Worm (Caenorhabditis elegans) whole organism, young adult: ENCODE measurements around the gene H01M10.1.

Experiments
- F49E8.2 ChIP-seq: sonication (generic microtip); optimal IDR thresholded peaks from 3 replicates; lab custom pipeline; 2017; ENCODE audit warnings: missing genetic modification characterization, mild to moderate bottlenecking, missing compliant biosample characterization, antibody characterized with exemption, moderate library complexity; ENCODE audit not compliant: insufficient read depth
- K12H6.12 ChIP-seq: fragments of 200-800 bp; sonication (Bioruptor generic); optimal IDR thresholded peaks from 2 replicates; lab custom pipeline; 2018; ENCODE audit warnings: mild to moderate bottlenecking, missing genetic modification characterization, missing compliant biosample characterization
- him-1 ChIP-seq: sonication (generic microtip); optimal IDR thresholded peaks from 2 replicates; lab custom pipeline; 2016; ENCODE audit warnings: missing genotype, missing genetic modification reagents, missing genetic modification characterization, missing compliant biosample characterization
- hrde-1 ChIP-seq: sonication (generic microtip); optimal IDR thresholded peaks from 2 replicates; lab custom pipeline; 2016; ENCODE audit warnings: missing genetic modification characterization, mild to moderate bottlenecking, missing compliant biosample characterization, moderate library complexity, missing genotype, missing genetic modification reagents, borderline replicate concordance
- lin-54 ChIP-seq: fragments of 200-800 bp; sonication (Bioruptor generic); optimal IDR thresholded peaks from 2 replicates; lab custom pipeline; 2018; ENCODE audit warnings: mild to moderate bottlenecking, missing genetic modification characterization, missing compliant biosample characterization
- lsl-1 ChIP-seq: fragments of 200-800 bp; sonication (Bioruptor generic); optimal IDR thresholded peaks from 2 replicates; lab custom pipeline; 2018; ENCODE audit warnings: mild to moderate bottlenecking, missing genetic modification characterization, moderate library complexity, missing compliant biosample characterization
- mcd-1 ChIP-seq: fragments of 200-800 bp; sonication (Bioruptor generic); IDR thresholded peaks from 2 replicates; pipeline ENCODE4 v1.3.6; 2022; ENCODE audit warnings: missing genetic modification reagents, missing genetic modification characterization, missing compliant biosample characterization
- snpc-1.1 ChIP-seq: sonication (generic microtip); optimal IDR thresholded peaks from 2 replicates; lab custom pipeline; 2017; ENCODE audit warnings: missing genetic modification characterization, mild to moderate bottlenecking, missing compliant biosample characterization, antibody characterized with exemption, moderate library complexity, missing genotype, missing genetic modification reagents; ENCODE audit not compliant: insufficient read depth
- snpc-1.3 ChIP-seq: sonication (generic microtip); optimal IDR thresholded peaks from 2 replicates; lab custom pipeline; 2017; ENCODE audit warnings: missing genetic modification characterization, mild to moderate bottlenecking, missing compliant biosample characterization, antibody characterized with exemption, moderate library complexity, missing genotype, missing genetic modification reagents; ENCODE audit not compliant: insufficient read depth
- somi-1 ChIP-seq: fragments of 200-800 bp; sonication (Bioruptor generic); optimal IDR thresholded peaks from 2 replicates; lab custom pipeline; 2018; ENCODE audit warnings: mild to moderate bottlenecking, missing genetic modification characterization, missing compliant biosample characterization
- unc-130 ChIP-seq: sonication (generic microtip); optimal IDR thresholded peaks from 2 replicates; lab custom pipeline; 2016; ENCODE audit warnings: missing genetic modification reagents, missing genetic modification characterization, missing compliant biosample characterization
- ztf-22 ChIP-seq: fragments of 200-800 bp; sonication (Bioruptor generic); optimal IDR thresholded peaks from 2 replicates; lab custom pipeline; 2018; ENCODE audit warnings: mild to moderate bottlenecking, missing genetic modification characterization, moderate library complexity, missing compliant biosample characterization

DNA sequence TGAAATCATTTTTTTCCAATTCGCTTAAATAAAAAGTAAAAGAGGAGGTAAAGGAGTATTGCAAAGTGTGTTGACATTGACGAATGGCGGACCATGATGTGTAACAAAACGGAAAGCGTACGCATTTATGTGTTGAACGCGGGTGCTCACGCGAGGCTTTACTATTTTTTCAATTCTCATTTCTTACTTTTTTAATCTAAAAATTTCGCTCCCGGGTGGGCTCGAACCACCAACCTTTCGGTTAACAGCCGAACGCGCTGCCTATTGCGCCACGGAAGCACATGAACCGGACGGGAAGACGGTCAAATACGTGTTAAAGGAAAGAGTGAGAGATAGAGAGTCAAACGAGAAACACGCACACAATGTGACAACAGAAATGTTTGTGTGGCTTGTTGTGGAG is 31.1 kb downstream of the H01M10.1 start:
- TF ChIP-seq snpc-1.3 (tag; lab: Kevin White, UChicago) (peak; percentile 18), somi-1 (GFP tag; lab: Kevin White, UChicago) (peak; percentile 29), him-1 (tag; lab: Kevin White, UChicago) (peak; percentile 86), K12H6.12 (peak; percentile 44), hrde-1 (tag; lab: Kevin White, UChicago) (peak; percentile 68), lin-54 (GFP tag; lab: Kevin White, UChicago) (peak; percentile 42), ztf-22 (GFP tag; lab: Kevin White, UChicago) (peak; percentile 42), mcd-1 (peak; percentile 54; the same call in 1 of the 2 replicates), unc-130 (GFP tag; lab: Kevin White, UChicago) (no peak), lsl-1 (GFP tag; lab: Kevin White, UChicago) (peak; percentile 2), snpc-1.1 (tag; lab: Kevin White, UChicago) (peak; percentile 49), F49E8.2 (tag; lab: Kevin White, UChicago) (peak; percentile 42)
